Worm (Caenorhabditis elegans) whole organism, L4/young adult: ENCODE measurements around the gene znfx-1.

Source experiments
- W03F9.2 ChIP-seq: fragments of 150-350 bp; optimal IDR thresholded peaks from 2 replicates; lab custom pipeline; 2014; ENCODE audit warnings: missing biosample characterization, missing genetic modification characterization
- dao-5 ChIP-seq: sonication (generic microtip); optimal IDR thresholded peaks from 2 replicates; lab custom pipeline; 2016; ENCODE audit warnings: missing genotype, missing genetic modification characterization, moderate library complexity, missing compliant biosample characterization
- him-1 ChIP-seq: sonication (generic microtip); optimal IDR thresholded peaks from 2 replicates; lab custom pipeline; 2016; ENCODE audit warnings: missing genotype, missing genetic modification reagents, missing genetic modification characterization, missing compliant biosample characterization

ce11 chrII:9176523-9176922 is 36.9 kb upstream of the znfx-1 start:
- no peak for TF ChIP-seq him-1
- no peak for TF ChIP-seq dao-5
- no peak for TF ChIP-seq W03F9.2
